Fruit fly (Drosophila melanogaster): ENCODE data around the gene Spp.
A peak's percentile ranks its signal among the peaks of the same experiment; 100 is the strongest.

Gene Spp

DNA sequence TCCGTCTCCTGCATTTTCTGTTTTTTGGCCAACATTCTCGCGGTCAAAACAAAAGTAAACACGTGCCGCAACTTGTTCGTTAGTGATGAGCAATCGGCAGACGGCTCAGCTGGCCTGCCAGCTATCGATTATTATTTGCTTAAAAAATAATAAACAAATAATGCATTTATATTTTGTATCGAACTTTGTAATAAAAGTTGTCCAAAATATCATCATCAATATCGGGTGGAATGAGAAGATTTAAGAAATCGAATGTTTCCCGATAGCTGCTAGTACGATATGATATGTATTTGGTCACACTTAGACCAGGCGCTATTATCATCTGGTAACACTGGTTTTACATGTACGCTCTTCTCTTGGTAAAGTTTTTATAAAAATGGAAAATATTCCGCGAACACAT is 23.6 kb upstream of the Spp start, which contains the start of the genes Nle and Sf3b1 (continued):
- TF ChIP-seq CG3726 (GFP tag; IDR thresholded peaks at IDR 0.05), result no peak
- no peak for TF ChIP-seq Hr78 (GFP tag; optimal IDR thresholded peaks at IDR 0.05)
- TF ChIP-seq Fer1 (GFP tag; optimal IDR thresholded peaks at IDR 0.05), result peak; percentile 46
- TF ChIP-seq D (optimal IDR thresholded peaks at IDR 0.05), result no peak
- TF ChIP-seq D (GFP tag; optimal IDR thresholded peaks at IDR 0.05), result no peak
- TF ChIP-seq CG32767 (GFP tag; IDR thresholded peaks at IDR 0.05), result no peak
- no peak for TF ChIP-seq gt (GFP tag; IDR thresholded peaks at IDR 0.05)
- TF ChIP-seq Deaf1 (tag; optimal IDR thresholded peaks at IDR 0.05), result no peak
- TF ChIP-seq Poxn (GFP tag; IDR thresholded peaks at IDR 0.05), result no peak
- peak; percentile 38; the same call in 1 of the 2 replicates for TF ChIP-seq CG6272 (GFP tag; IDR thresholded peaks at IDR 0.05)
- TF ChIP-seq Tbp (GFP tag; optimal IDR thresholded peaks at IDR 0.05), result no peak
- no peak; the same call in 1 of the 2 replicates for TF ChIP-seq NFAT (GFP tag; IDR thresholded peaks at IDR 0.05)
- peak; percentile 88 for TF ChIP-seq row (GFP tag; IDR thresholded peaks at IDR 0.05)
- no peak for TF ChIP-seq sqz (GFP tag; optimal IDR thresholded peaks at IDR 0.05)
- peak; percentile 6 for TF ChIP-seq Nf-YB (GFP tag; optimal IDR thresholded peaks at IDR 0.05)
- TF ChIP-seq chn (GFP tag; optimal IDR thresholded peaks at IDR 0.05), result peak; percentile 47
- TF ChIP-seq Trl (optimal IDR thresholded peaks at IDR 0.05), result no peak
- TF ChIP-seq Trl (GFP tag; optimal IDR thresholded peaks at IDR 0.05), result peak; percentile 35
- 0 out of 2 replicates have a peak, but pooled peaks have one; percentile 19 for TF ChIP-seq Ptx1 (GFP tag; IDR thresholded peaks at IDR 0.05)
- no peak for TF ChIP-seq cg (GFP tag; optimal IDR thresholded peaks at IDR 0.05)
- TF ChIP-seq ash1 (GFP tag; optimal IDR thresholded peaks at IDR 0.05), result no peak
- no peak for TF ChIP-seq Mad (GFP tag; optimal IDR thresholded peaks at IDR 0.05)
- peak; percentile 53 for TF ChIP-seq Fer2 (tag; optimal IDR thresholded peaks at IDR 0.05)
- TF ChIP-seq gsb-n (tag; optimal IDR thresholded peaks at IDR 0.05), result no peak
- 0 out of 4 replicates have a peak, but pooled peaks have one; percentile 60 for TF ChIP-seq chinmo (GFP tag; IDR thresholded peaks at IDR 0.05; ENCODE audit: partially characterized antibody)
- TF ChIP-seq CG14014 (GFP tag; IDR thresholded peaks at IDR 0.05), result no peak
- TF ChIP-seq CG8281 (tag; optimal IDR thresholded peaks at IDR 0.05), result no peak
- no peak for TF ChIP-seq gem (tag; optimal IDR thresholded peaks at IDR 0.05)
- peak; percentile 77 for TF ChIP-seq Sry-β (GFP tag; optimal IDR thresholded peaks at IDR 0.05)
- TF ChIP-seq slbo (GFP tag; IDR thresholded peaks at IDR 0.05), result peak; percentile 76
- no peak for TF ChIP-seq pros (GFP tag; optimal IDR thresholded peaks at IDR 0.05)
- TF ChIP-seq CG12219 (GFP tag; optimal IDR thresholded peaks at IDR 0.05), result no peak
- peak; percentile 63 for TF ChIP-seq CG17361 (GFP tag; IDR thresholded peaks at IDR 0.05)
- no peak for TF ChIP-seq ken (GFP tag; IDR thresholded peaks at IDR 0.05)
- no peak for TF ChIP-seq Dek (tag; optimal IDR thresholded peaks at IDR 0.05)
- TF ChIP-seq TFAM (GFP tag; optimal IDR thresholded peaks at IDR 0.05), result no peak
- no peak for TF ChIP-seq eve (GFP tag; optimal IDR thresholded peaks at IDR 0.05)
- peak; percentile 71 for TF ChIP-seq nerfin-1 (tag; optimal IDR thresholded peaks at IDR 0.05)
- TF ChIP-seq Usf (GFP tag; optimal IDR thresholded peaks at IDR 0.05), result no peak
- no peak for TF ChIP-seq CG14667 (GFP tag; IDR thresholded peaks at IDR 0.05)
- TF ChIP-seq peb (GFP tag; IDR thresholded peaks at IDR 0.05), result 0 out of 2 replicates have a peak, but pooled peaks have one; percentile 8
- TF ChIP-seq gce (GFP tag; IDR thresholded peaks at IDR 0.05), result no peak
- peak; percentile 74 for TF ChIP-seq gfzf (GFP tag; optimal IDR thresholded peaks at IDR 0.05)
- TF ChIP-seq Dip2 (GFP tag; IDR thresholded peaks at IDR 0.05), result no peak
- peak; percentile 6 for TF ChIP-seq az2 (GFP tag; optimal IDR thresholded peaks at IDR 0.05)
- no peak for TF ChIP-seq her (GFP tag; optimal IDR thresholded peaks at IDR 0.05)
- TF ChIP-seq CG7987 (GFP tag; optimal IDR thresholded peaks at IDR 0.05), result peak; percentile 53
- no peak for TF ChIP-seq CG7556 (GFP tag; optimal IDR thresholded peaks at IDR 0.05)
- TF ChIP-seq Fer3 (tag; optimal IDR thresholded peaks at IDR 0.05), result peak; percentile 46
- no peak for TF ChIP-seq oc (tag; optimal IDR thresholded peaks at IDR 0.05)
- no peak for TF ChIP-seq so (GFP tag; IDR thresholded peaks at IDR 0.05)
- no peak for TF ChIP-seq dati (GFP tag; IDR thresholded peaks at IDR 0.05)

Data from whole organism, embryonic.